Worm (Caenorhabditis elegans) whole organism, young adult: Measurements from ENCODE around the gene pitr-3.

Source experiments
- B0035.1 ChIP-seq: sonication (generic microtip); optimal IDR thresholded peaks from 2 replicates; lab custom pipeline; 2016; ENCODE audit warnings: missing genetic modification characterization, mild to moderate bottlenecking, missing compliant biosample characterization, missing genotype, missing genetic modification reagents
- B0261.1 ChIP-seq: sonication (generic microtip); optimal IDR thresholded peaks from 2 replicates; lab custom pipeline; 2016; ENCODE audit warnings: mild to moderate bottlenecking, missing genetic modification characterization, moderate library complexity, missing compliant biosample characterization
- D2030.7 ChIP-seq: fragments of 200-800 bp; sonication (Bioruptor generic); IDR thresholded peaks from 2 replicates; pipeline ENCODE4 v1.3.6; 2022; ENCODE audit warnings: missing genetic modification reagents, missing genetic modification characterization, missing compliant biosample characterization
- F23B12.7 ChIP-seq: sonication (generic microtip); optimal IDR thresholded peaks from 2 replicates; lab custom pipeline; 2017; ENCODE audit warnings: missing genetic modification characterization, mild to moderate bottlenecking, missing compliant biosample characterization, antibody characterized with exemption, moderate library complexity; ENCODE audit not compliant: insufficient read depth
- F37B4.10 ChIP-seq: fragments of 200-800 bp; sonication (Bioruptor generic); IDR thresholded peaks from 2 replicates; pipeline ENCODE4 v1.3.6; 2022; ENCODE audit warnings: missing genetic modification characterization, missing compliant biosample characterization
- F57A8.1 ChIP-seq: fragments of 200-800 bp; sonication (Bioruptor generic); optimal IDR thresholded peaks from 2 replicates; lab custom pipeline; 2018; ENCODE audit warnings: mild to moderate bottlenecking, missing genetic modification characterization, moderate library complexity, missing compliant biosample characterization
- T26A5.8 ChIP-seq: sonication (generic microtip); optimal IDR thresholded peaks from 2 replicates; lab custom pipeline; 2016; ENCODE audit warnings: missing genetic modification characterization, missing compliant biosample characterization
- aptf-3 ChIP-seq: fragments of 200-800 bp; sonication (Bioruptor generic); IDR thresholded peaks from 2 replicates; pipeline ENCODE4 v1.3.6; 2022; ENCODE audit warnings: missing genetic modification characterization, missing compliant biosample characterization
- attf-3 ChIP-seq: fragments of 200-800 bp; sonication (Bioruptor generic); conservative IDR thresholded peaks from 2 replicates; pipeline ENCODE4 v1.3.6; 2022; ENCODE audit warnings: missing genetic modification reagents, missing genetic modification characterization, missing compliant biosample characterization
- ccch-3 ChIP-seq: fragments of 200-800 bp; sonication (Bioruptor generic); optimal IDR thresholded peaks from 2 replicates; lab custom pipeline; 2018; ENCODE audit warnings: mild to moderate bottlenecking, missing genetic modification characterization, missing compliant biosample characterization
- die-1 ChIP-seq: sonication (generic microtip); optimal IDR thresholded peaks from 2 replicates; lab custom pipeline; 2016; ENCODE audit warnings: missing genotype, mild to moderate bottlenecking, missing genetic modification characterization, missing compliant biosample characterization
- efl-1 ChIP-seq: fragments of 150-350 bp; optimal IDR thresholded peaks from 2 replicates; lab custom pipeline; 2014; ENCODE audit warnings: missing biosample characterization, missing genetic modification reagents, missing genetic modification characterization
- ekl-4 ChIP-seq: fragments of 200-800 bp; sonication (Bioruptor generic); IDR thresholded peaks from 2 replicates; pipeline ENCODE4 v1.3.6; 2022; ENCODE audit warnings: missing genetic modification reagents, missing genetic modification characterization, missing compliant biosample characterization
- gei-17 ChIP-seq: fragments of 200-800 bp; sonication (Bioruptor generic); optimal IDR thresholded peaks from 2 replicates; lab custom pipeline; 2018; ENCODE audit warnings: mild to moderate bottlenecking, missing genetic modification characterization, missing compliant biosample characterization
- hmg-1.2 ChIP-seq: fragments of 200-800 bp; sonication (Bioruptor generic); IDR thresholded peaks from 2 replicates; pipeline ENCODE4 v1.3.6; 2022; ENCODE audit warnings: missing genetic modification reagents, missing genetic modification characterization, missing compliant biosample characterization
- hrde-1 ChIP-seq: sonication (generic microtip); optimal IDR thresholded peaks from 2 replicates; lab custom pipeline; 2016; ENCODE audit warnings: missing genetic modification characterization, mild to moderate bottlenecking, missing compliant biosample characterization, moderate library complexity, missing genotype, missing genetic modification reagents, borderline replicate concordance
- lag-1 ChIP-seq: fragments of 200-800 bp; sonication (Bioruptor generic); IDR thresholded peaks from 2 replicates; pipeline ENCODE4 v1.3.6; 2022; ENCODE audit warnings: missing genetic modification reagents, missing genetic modification characterization, missing compliant biosample characterization
- lin-35 ChIP-seq, 3 experiments: fragments of 150-350 bp in 2 of 3; sonication (generic microtip) in 1 of 3; optimal IDR thresholded peaks; 2 replicates each; lab custom pipeline; 2014 to 2018; ENCODE audit warnings: missing biosample characterization in 3 of 3, missing genetic modification characterization in 3 of 3, missing genetic modification reagents in 3 of 3
- lsy-27 ChIP-seq: sonication (generic microtip); optimal IDR thresholded peaks from 2 replicates; lab custom pipeline; 2017; ENCODE audit warnings: missing genetic modification characterization, mild to moderate bottlenecking, missing compliant biosample characterization, antibody characterized with exemption, missing genotype, borderline replicate concordance; ENCODE audit not compliant: insufficient read depth
- mes-4 ChIP-seq: sonication (generic microtip); optimal IDR thresholded peaks from 2 replicates; lab custom pipeline; 2016; ENCODE audit warnings: missing genotype, missing genetic modification characterization, missing compliant biosample characterization
- mxl-1 ChIP-seq: sonication (generic microtip); optimal IDR thresholded peaks from 2 replicates; lab custom pipeline; 2016; ENCODE audit warnings: missing genetic modification characterization, missing compliant biosample characterization
- nhr-120 ChIP-seq: fragments of 200-800 bp; sonication (Bioruptor generic); IDR thresholded peaks from 2 replicates; pipeline ENCODE4 v1.3.6; 2022; ENCODE audit warnings: missing genetic modification characterization, missing compliant biosample characterization
- nhr-80 ChIP-seq: sonication (generic microtip); optimal IDR thresholded peaks from 2 replicates; lab custom pipeline; 2016; ENCODE audit warnings: missing genetic modification characterization, missing compliant biosample characterization
- nhr-90 ChIP-seq: sonication (generic microtip); optimal IDR thresholded peaks from 2 replicates; lab custom pipeline; 2016; ENCODE audit warnings: missing genotype, mild to moderate bottlenecking, missing genetic modification characterization, missing compliant biosample characterization
- pha-4 ChIP-seq: fragments of 150-350 bp; sonication (generic microtip); optimal IDR thresholded peaks from 2 replicates; lab custom pipeline; 2014; ENCODE audit warnings: missing biosample characterization, missing genetic modification reagents, missing genetic modification characterization
- rec-8 ChIP-seq, 2 experiments: sonication (generic microtip); optimal IDR thresholded peaks; 2 replicates each; lab custom pipeline; 2016; ENCODE audit warnings: mild to moderate bottlenecking in 2 of 2, missing genetic modification characterization in 2 of 2, missing genetic modification reagents in 2 of 2, missing genotype in 2 of 2, missing biosample characterization in 1 of 2, missing compliant biosample characterization in 1 of 2, moderate library complexity in 1 of 2
- snpc-4 ChIP-seq, 5 experiments: fragments of 150-350 bp in 1 of 5; sonication (generic microtip) in 4 of 5; optimal IDR thresholded peaks; 2 replicates each; lab custom pipeline; 2014 to 2018; ENCODE audit warnings: missing genetic modification characterization in 5 of 5, missing biosample characterization in 3 of 5, antibody characterized with exemption in 2 of 5, mild to moderate bottlenecking in 2 of 5, missing compliant biosample characterization in 2 of 5, missing genotype in 2 of 5, moderate library complexity in 2 of 5, missing genetic modification reagents in 1 of 5
- sptf-2 ChIP-seq: fragments of 200-800 bp; sonication (Bioruptor generic); optimal IDR thresholded peaks from 2 replicates; lab custom pipeline; 2018; ENCODE audit warnings: mild to moderate bottlenecking, missing genetic modification characterization, missing compliant biosample characterization
- tbp1 ChIP-seq: fragments of 200-800 bp; sonication (Bioruptor generic); optimal IDR thresholded peaks from 2 replicates; lab custom pipeline; 2018; ENCODE audit warnings: mild to moderate bottlenecking, missing genetic modification characterization, missing compliant biosample characterization
- tbx-9 ChIP-seq: sonication (generic microtip); optimal IDR thresholded peaks from 2 replicates; lab custom pipeline; 2016; ENCODE audit warnings: borderline replicate concordance, missing genetic modification characterization, inconsistent platforms, missing compliant biosample characterization
- unc-130 ChIP-seq: sonication (generic microtip); optimal IDR thresholded peaks from 2 replicates; lab custom pipeline; 2016; ENCODE audit warnings: missing genetic modification reagents, missing genetic modification characterization, missing compliant biosample characterization
- unc-62 ChIP-seq: fragments of 150-350 bp; optimal IDR thresholded peaks from 2 replicates; lab custom pipeline; 2014; ENCODE audit warnings: missing biosample characterization, missing genetic modification reagents, missing genetic modification characterization

The pitr-3 gene

DNA sequence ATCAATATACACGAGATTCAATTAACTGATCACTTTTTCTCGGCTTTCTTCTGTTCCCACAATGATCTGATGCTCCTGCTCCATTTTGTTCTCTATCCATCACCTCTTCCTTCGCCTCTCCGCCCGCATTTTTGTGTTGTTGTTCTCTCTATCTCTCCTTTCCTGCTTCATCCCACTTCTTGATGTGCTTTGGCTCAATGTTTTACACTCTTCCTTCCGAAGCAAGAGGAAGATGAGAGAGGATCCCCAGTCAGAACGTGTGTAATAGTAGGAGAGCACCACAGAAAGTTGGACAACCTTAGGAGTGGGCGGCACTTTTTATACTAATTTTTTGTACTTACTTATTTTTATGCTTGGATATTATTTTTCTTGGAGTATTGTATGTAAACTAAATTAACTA, 29.2 kb downstream of the pitr-3 start (continued):
- TF ChIP-seq nhr-120 (GFP tag; lab: Robert Waterston, UW) = no peak

DNA sequence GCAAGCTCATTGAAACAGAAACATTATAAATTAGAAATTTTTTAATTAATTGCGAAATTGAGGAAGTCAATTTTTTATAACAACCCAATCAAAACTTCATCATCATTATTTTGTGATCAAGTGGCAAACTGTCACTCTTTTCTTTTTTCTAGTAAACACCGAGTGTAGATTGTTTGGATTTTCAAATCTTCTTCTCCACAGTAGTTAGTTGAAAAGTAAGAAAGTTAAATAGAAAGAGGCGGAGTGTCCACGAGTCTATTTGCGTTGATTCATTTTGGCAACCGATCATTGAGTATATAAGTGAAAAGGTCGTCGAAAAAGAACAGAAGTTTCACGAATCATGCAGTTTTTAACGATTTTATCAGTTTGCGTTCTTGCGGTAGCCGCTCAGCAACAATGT, 31.9 kb downstream of the pitr-3 start, which contains the start of gene pqn-31:
pqn-31 (plus strand) TSS at position 301 of the 400 bp plus-strand sequence.
- TF ChIP-seq ccch-3 (GFP tag; lab: Kevin White, UChicago) (no peak), unc-130 (no peak), hmg-1.2 (GFP tag; lab: Robert Waterston, UW) (no peak), nhr-90 (no peak), pha-4 (tag; lab: Kevin White, UChicago) (no peak), aptf-3 (GFP tag; lab: Robert Waterston, UW) (no peak), attf-3 (GFP tag; lab: Robert Waterston, UW) (no peak), efl-1 (GFP tag; lab: Kevin White, UChicago) (no peak), lsy-27 (tag; lab: Kevin White, UChicago) (no peak), D2030.7 (GFP tag; lab: Robert Waterston, UW) (no peak), hrde-1 (tag; lab: Kevin White, UChicago) (no peak), F37B4.10 (GFP tag; lab: Robert Waterston, UW) (no peak), tbx-9 (tag; lab: Kevin White, UChicago) (no peak), sptf-2 (no peak)

DNA sequence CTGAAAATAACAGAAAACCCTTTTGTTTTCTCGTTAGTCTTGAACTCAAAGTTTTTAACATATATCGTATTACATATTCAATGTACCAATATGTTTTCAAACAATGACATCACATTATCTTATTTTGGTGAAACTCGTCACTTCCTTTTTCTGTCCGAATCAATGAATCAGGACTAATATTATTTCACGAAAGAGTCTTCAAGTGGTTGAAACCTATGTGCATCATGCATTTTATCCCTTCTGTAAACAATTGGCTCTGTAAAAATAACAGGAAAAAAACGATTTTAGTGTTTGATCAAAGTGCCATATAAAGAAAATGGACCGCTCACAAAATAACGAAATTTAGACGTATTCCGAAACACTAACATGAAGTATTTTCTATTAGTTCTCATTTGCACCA, 33.0 kb downstream of the pitr-3 start, which contains the start of gene F21C10.18:
F21C10.18 (plus strand) TSS at position 301 of the 400 bp plus-strand sequence.
- TF ChIP-seq mxl-1 (tag; lab: Kevin White, UChicago) = no peak
- TF ChIP-seq F23B12.7 (tag; lab: Kevin White, UChicago) = no peak
- no peak for TF ChIP-seq lsy-27 (tag; lab: Kevin White, UChicago)
- no peak for TF ChIP-seq tbx-9 (tag; lab: Kevin White, UChicago)
- TF ChIP-seq gei-17 (GFP tag; lab: Kevin White, UChicago) = no peak
- no peak for TF ChIP-seq F57A8.1 (GFP tag; lab: Kevin White, UChicago)
- no peak for TF ChIP-seq lin-35 (GFP tag; optimal IDR thresholded peaks at IDR 0.05; lab: Kevin White, UChicago)
- no peak for TF ChIP-seq snpc-4 (GFP tag; optimal IDR thresholded peaks at IDR 0.05; lab: Kevin White, UChicago)
- no peak for TF ChIP-seq snpc-4 (tag; optimal IDR thresholded peaks at IDR 0.05; lab: Kevin White, UChicago)
- TF ChIP-seq tbp1 = no peak
- no peak for TF ChIP-seq T26A5.8 (tag; lab: Kevin White, UChicago)
- TF ChIP-seq mes-4 = no peak

DNA sequence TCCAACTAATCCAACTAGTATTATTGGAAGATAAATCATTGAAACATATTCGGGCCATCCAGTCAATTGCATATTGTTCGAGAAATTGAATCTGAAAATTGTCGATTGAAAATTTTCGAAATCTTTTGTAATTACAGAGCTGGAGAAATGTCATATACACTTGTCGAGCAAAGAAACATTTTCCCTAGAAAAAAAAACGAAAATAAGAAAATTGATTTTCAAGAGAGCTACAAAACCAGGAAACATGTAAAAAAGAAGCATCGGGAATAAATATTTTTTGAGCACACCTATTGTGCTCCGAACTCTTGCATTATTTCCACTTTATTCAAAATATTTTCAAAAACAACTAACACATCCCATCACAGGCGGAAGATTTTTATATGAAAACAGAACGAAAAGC, 40.1 kb downstream of the pitr-3 start, which contains the start of gene frpr-6:
frpr-6 (minus strand) TSS at position 101 of the 400 bp plus-strand sequence.
- TF ChIP-seq nhr-80 (tag; lab: Kevin White, UChicago) (no peak), ekl-4 (GFP tag; lab: Robert Waterston, UW) (no peak), lag-1 (no peak), unc-62 (GFP tag; lab: Kevin White, UChicago) (no peak), mes-4 (no peak), B0035.1 (tag; lab: Kevin White, UChicago) (no peak), die-1 (tag; lab: Kevin White, UChicago) (no peak), B0261.1 (tag; lab: Kevin White, UChicago) (no peak), rec-8 (tag; optimal IDR thresholded peaks at IDR 0.05; lab: Kevin White, UChicago) (no peak)
